Worm (Caenorhabditis elegans): ENCODE results near the gene K10H10.10.

Gene K10H10.10

DNA sequence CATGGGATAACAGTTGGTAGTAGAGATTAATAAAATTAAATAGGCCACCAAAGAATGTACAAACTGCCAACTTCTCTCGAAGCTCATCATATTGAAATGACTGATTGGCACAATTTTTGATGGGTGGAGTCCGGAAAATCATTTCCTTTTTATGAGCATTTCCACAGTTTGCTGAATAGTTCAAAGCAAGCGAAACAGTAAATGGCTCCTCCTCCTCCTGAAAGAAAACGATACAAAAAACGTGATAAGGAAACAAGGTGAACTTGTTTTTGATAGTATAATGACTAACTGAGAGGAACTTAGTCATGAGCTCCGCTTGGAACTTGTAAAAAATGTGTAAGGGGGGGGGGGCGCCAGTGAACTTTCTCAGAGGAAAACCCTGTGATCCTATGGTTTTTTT, 7.5 kb downstream of the K10H10.10 start, which contains the start of gene K10H10.9:
Gene K10H10.9, minus strand, starts transcription at position 101 of the 400 bp plus-strand sequence.
- TF ChIP-seq unc-39 (tag; optimal IDR thresholded peaks at IDR 0.05): no peak
- TF ChIP-seq pha-4 (tag; optimal IDR thresholded peaks at IDR 0.05): no peak
- no peak for TF ChIP-seq mab-5 (tag; optimal IDR thresholded peaks at IDR 0.05)
- no peak for TF ChIP-seq sem-2 (GFP tag; optimal IDR thresholded peaks at IDR 0.05)
- no peak for TF ChIP-seq nhr-237 (tag; optimal IDR thresholded peaks at IDR 0.05)

DNA sequence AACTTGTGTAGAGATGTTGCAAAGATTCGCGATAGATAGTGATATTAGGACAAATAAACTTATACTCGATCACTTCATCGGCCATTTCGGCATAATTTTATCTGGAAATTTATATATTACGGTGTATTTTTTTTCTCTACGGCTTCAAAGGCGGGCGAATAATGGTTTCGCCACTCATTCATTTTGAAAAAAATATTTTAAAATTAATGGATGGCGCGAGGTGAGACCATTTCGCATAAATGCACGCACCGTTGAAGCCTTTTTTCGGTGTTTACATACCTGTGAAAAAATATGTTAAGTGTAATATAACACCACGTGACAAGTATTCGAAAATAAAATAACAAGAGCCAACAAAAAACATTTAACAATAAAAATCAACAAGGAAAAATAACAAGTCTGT, 14.5 kb downstream of the K10H10.10 start, which contains the start of gene btb-19:
Gene btb-19, minus strand, starts transcription at position 101 of the 400 bp plus-strand sequence.
- TF ChIP-seq ces-1 (GFP tag; optimal IDR thresholded peaks at IDR 0.05): no peak
- TF ChIP-seq ceh-83 (GFP tag; optimal IDR thresholded peaks at IDR 0.05): no peak
- no peak for TF ChIP-seq unc-39 (tag; optimal IDR thresholded peaks at IDR 0.05)
- no peak for TF ChIP-seq unc-120 (tag; optimal IDR thresholded peaks at IDR 0.05; ENCODE audit: poor library complexity, severe bottlenecking)
- no peak for TF ChIP-seq M03D4.4 (tag; optimal IDR thresholded peaks at IDR 0.05)
- no peak for TF ChIP-seq tbx-8 (GFP tag; optimal IDR thresholded peaks at IDR 0.05)
- no peak for TF ChIP-seq ham-2 (GFP tag; optimal IDR thresholded peaks at IDR 0.05)
- TF ChIP-seq elt-3 (tag; optimal IDR thresholded peaks at IDR 0.05): no peak
- no peak for TF ChIP-seq nhr-237 (tag; optimal IDR thresholded peaks at IDR 0.05)
- TF ChIP-seq nhr-2 (tag; optimal IDR thresholded peaks at IDR 0.05): no peak
- no peak for TF ChIP-seq lin-32 (GFP tag; optimal IDR thresholded peaks at IDR 0.05)
- no peak for TF ChIP-seq sem-2 (GFP tag; optimal IDR thresholded peaks at IDR 0.05)
- no peak for TF ChIP-seq drap-1 (GFP tag; optimal IDR thresholded peaks at IDR 0.05)
- no peak for TF ChIP-seq sptf-1 (tag; optimal IDR thresholded peaks at IDR 0.05)
- TF ChIP-seq unc-62 (GFP tag; optimal IDR thresholded peaks at IDR 0.05): no peak
- no peak for TF ChIP-seq ztf-11 (tag; optimal IDR thresholded peaks at IDR 0.05)
- no peak for TF ChIP-seq mep-1 (tag; optimal IDR thresholded peaks at IDR 0.05)
- TF ChIP-seq mls-2 (tag; optimal IDR thresholded peaks at IDR 0.05): no peak
- TF ChIP-seq mab-5 (tag; optimal IDR thresholded peaks at IDR 0.05): no peak

DNA sequence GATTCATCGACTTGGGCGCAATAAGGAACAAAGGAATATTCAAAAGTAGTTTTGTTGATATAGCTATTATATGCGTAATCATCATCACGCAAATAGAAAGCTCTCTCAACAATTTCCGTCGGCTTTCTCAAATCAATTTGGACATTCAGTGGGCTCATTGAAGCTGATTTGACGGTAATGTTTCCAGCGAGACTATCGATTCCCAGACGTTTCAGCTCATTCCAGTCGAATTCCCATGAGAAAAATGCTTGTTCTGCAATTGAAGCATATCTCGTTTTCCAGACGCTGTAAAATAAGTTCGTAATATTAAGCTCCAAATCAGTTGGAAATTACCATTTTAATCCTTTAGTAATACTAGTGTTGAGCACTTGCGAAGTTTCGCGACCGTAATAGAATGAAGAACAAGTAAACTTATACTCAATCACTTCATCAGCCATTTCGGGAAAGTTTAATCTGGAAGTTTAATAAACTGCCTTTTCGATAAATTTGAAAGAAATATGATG, 15.6 kb downstream of the K10H10.10 start, which contains the start of gene btb-20:
Gene btb-20, minus strand, starts transcription at position 453 of the 503 bp plus-strand sequence.
- TF ChIP-seq ceh-39 (tag; optimal IDR thresholded peaks at IDR 0.05) (no peak), pha-4 (tag; optimal IDR thresholded peaks at IDR 0.05) (no peak), flh-1 (GFP tag; optimal IDR thresholded peaks at IDR 0.05) (no peak), nhr-12 (tag; optimal IDR thresholded peaks at IDR 0.05) (no peak), M03D4.4 (tag; optimal IDR thresholded peaks at IDR 0.05) (no peak), sptf-1 (tag; optimal IDR thresholded peaks at IDR 0.05) (no peak), mls-2 (tag; optimal IDR thresholded peaks at IDR 0.05) (no peak), tbx-8 (GFP tag; optimal IDR thresholded peaks at IDR 0.05) (no peak)

DNA sequence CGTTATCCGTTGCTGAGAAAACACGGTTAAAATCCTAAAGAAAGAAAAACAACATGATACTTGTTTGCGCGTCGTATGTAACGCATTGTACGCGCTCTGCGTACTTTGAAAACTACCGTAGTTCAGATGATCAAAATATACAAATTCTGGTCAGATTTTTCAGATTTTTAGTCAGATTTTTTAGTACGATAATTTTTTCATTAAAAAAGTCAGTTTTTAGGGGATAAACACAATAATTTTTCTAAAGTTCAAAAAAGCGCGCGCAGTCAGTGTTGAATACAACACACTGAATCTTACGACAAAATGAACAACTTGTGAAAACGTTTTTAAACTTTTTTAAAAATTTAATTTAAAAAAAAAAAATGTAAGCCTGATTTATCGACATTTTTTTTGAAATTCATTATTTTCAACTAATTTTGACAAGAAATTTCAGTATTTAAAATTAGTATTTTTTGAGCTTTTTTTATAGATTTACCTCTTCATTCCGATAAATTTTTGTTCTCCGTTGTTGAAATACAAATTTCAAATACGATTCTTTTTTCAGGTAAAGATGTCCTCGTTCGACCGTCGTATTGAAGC, 16.2 kb downstream of the K10H10.10 start, which contains the start of gene pot-2:
Gene pot-2, plus strand, starts transcription at position 529 of the 579 bp plus-strand sequence.
- no peak for TF ChIP-seq ceh-43 (GFP tag; optimal IDR thresholded peaks at IDR 0.05)
- no peak for TF ChIP-seq ceh-39 (tag; optimal IDR thresholded peaks at IDR 0.05)
- TF ChIP-seq ceh-83 (GFP tag; optimal IDR thresholded peaks at IDR 0.05): no peak
- no peak for TF ChIP-seq unc-120 (tag; optimal IDR thresholded peaks at IDR 0.05; ENCODE audit: poor library complexity, severe bottlenecking)
- TF ChIP-seq unc-39 (tag; optimal IDR thresholded peaks at IDR 0.05): no peak
- TF ChIP-seq lsy-2 (tag; optimal IDR thresholded peaks at IDR 0.05): no peak
- TF ChIP-seq flh-1 (GFP tag; optimal IDR thresholded peaks at IDR 0.05): no peak
- no peak for TF ChIP-seq blmp-1 (tag; optimal IDR thresholded peaks at IDR 0.05)
- no peak for TF ChIP-seq elt-1 (tag; optimal IDR thresholded peaks at IDR 0.05; ENCODE audit: borderline replicate concordance, insufficient read depth)

DNA sequence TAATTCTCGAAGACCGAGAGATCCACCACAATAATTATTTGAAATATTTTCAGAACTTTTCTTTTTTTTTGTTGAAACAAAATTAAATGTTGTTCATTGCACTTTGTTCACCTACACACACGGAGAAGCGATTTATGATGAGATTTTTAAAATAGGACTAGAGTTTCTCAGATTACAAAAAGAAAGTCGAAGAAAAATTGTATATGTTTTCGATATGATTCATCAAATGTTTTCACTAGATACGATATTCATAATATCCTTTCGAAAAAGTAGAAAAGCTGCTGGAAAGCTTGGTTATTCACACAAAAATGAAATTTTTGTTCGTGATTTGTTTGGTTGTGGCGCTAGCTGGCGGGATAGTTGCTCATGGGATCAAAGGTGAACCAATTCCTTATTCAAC, 17.4 kb downstream of the K10H10.10 start, which contains the start of gene F57C2.4:
Gene F57C2.4, plus strand, starts transcription at position 301 of the 400 bp plus-strand sequence.
- TF ChIP-seq ham-2 (GFP tag; optimal IDR thresholded peaks at IDR 0.05) (no peak), tbx-8 (GFP tag; optimal IDR thresholded peaks at IDR 0.05) (no peak), unc-120 (tag; optimal IDR thresholded peaks at IDR 0.05; ENCODE audit: poor library complexity, severe bottlenecking) (no peak), drap-1 (GFP tag; optimal IDR thresholded peaks at IDR 0.05) (no peak), bed-3 (GFP tag; optimal IDR thresholded peaks at IDR 0.05) (no peak), nhr-76 (tag; optimal IDR thresholded peaks at IDR 0.05) (no peak), blmp-1 (tag; optimal IDR thresholded peaks at IDR 0.05) (no peak), lin-32 (GFP tag; optimal IDR thresholded peaks at IDR 0.05) (no peak), mep-1 (tag; optimal IDR thresholded peaks at IDR 0.05) (no peak), lin-13 (tag; optimal IDR thresholded peaks at IDR 0.05) (no peak), zip-8 (tag; optimal IDR thresholded peaks at IDR 0.05) (no peak), ceh-43 (GFP tag; optimal IDR thresholded peaks at IDR 0.05) (no peak), pha-4 (tag; optimal IDR thresholded peaks at IDR 0.05) (no peak), unc-62 (GFP tag; optimal IDR thresholded peaks at IDR 0.05) (no peak), ceh-83 (GFP tag; optimal IDR thresholded peaks at IDR 0.05) (no peak)

All from whole organism, mixed stage, embryonic.